Fruit fly (Drosophila melanogaster) whole organism, embryonic: ENCODE data around the gene cv-c.

Source experiments
- Blimp-1 ChIP-seq: fragments of 200-800 bp; sonication (Bioruptor generic); optimal IDR thresholded peaks from 3 replicates; lab custom pipeline; 2018; ENCODE audit warnings: missing biosample characterization, missing genetic modification characterization, mild to moderate bottlenecking, moderate library complexity, missing genetic modification reagents
- CG10654 ChIP-seq: fragments of 200-800 bp; sonication (Bioruptor generic); optimal IDR thresholded peaks from 2 replicates; lab custom pipeline; 2016; ENCODE audit warnings: missing biosample characterization, missing genetic modification characterization
- CG10979 ChIP-seq: fragments of 200-800 bp; sonication (Bioruptor generic); optimal IDR thresholded peaks from 2 replicates; lab custom pipeline; 2018; ENCODE audit warnings: missing biosample characterization, mild to moderate bottlenecking, missing genetic modification characterization, moderate library complexity
- CG11695 ChIP-seq: fragments of 200-800 bp; sonication (Bioruptor generic); IDR thresholded peaks from 3 replicates; pipeline ENCODE4 v1.3.6; 2022; ENCODE audit warnings: missing biosample characterization, missing genetic modification characterization
- CG11723 ChIP-seq: fragments of 200-800 bp; sonication (Bioruptor generic); optimal IDR thresholded peaks from 2 replicates; lab custom pipeline; 2017; ENCODE audit warnings: missing biosample characterization, mild to moderate bottlenecking, missing genetic modification characterization
- CG12155 ChIP-seq: fragments of 200-800 bp; sonication (Bioruptor generic); optimal IDR thresholded peaks from 3 replicates; lab custom pipeline; 2016; ENCODE audit warnings: missing biosample characterization, missing genetic modification characterization
- CG13123 ChIP-seq: fragments of 200-800 bp; sonication (Bioruptor generic); optimal IDR thresholded peaks from 2 replicates; lab custom pipeline; 2016; ENCODE audit warnings: missing biosample characterization, missing genetic modification characterization
- CG13775 ChIP-seq: fragments of 200-800 bp; sonication (Bioruptor generic); optimal IDR thresholded peaks from 3 replicates; lab custom pipeline; 2017; ENCODE audit warnings: missing biosample characterization, mild to moderate bottlenecking, missing genetic modification characterization
- CG14014 ChIP-seq: fragments of 200-800 bp; sonication (Bioruptor generic); IDR thresholded peaks from 2 replicates; pipeline ENCODE4 v1.3.6; 2022; ENCODE audit warnings: missing biosample characterization, missing genetic modification characterization
- CG17359 ChIP-seq: fragments of 200-800 bp; sonication (Bioruptor generic); optimal IDR thresholded peaks from 3 replicates; lab custom pipeline; 2018; ENCODE audit warnings: missing biosample characterization, mild to moderate bottlenecking, missing genetic modification characterization, moderate library complexity
- CG17829 ChIP-seq: fragments of 200-800 bp; optimal IDR thresholded peaks from 2 replicates; lab custom pipeline; 2019; ENCODE audit warnings: missing biosample characterization, mild to moderate bottlenecking, missing genetic modification characterization, moderate library complexity
- CG18599 ChIP-seq: fragments of 200-800 bp; sonication (Bioruptor generic); optimal IDR thresholded peaks from 3 replicates; lab custom pipeline; 2017; ENCODE audit warnings: missing biosample characterization, missing genetic modification characterization, mild to moderate bottlenecking, moderate library complexity, missing genetic modification reagents
- CG2120 ChIP-seq: fragments of 200-800 bp; sonication (Bioruptor generic); optimal IDR thresholded peaks from 3 replicates; lab custom pipeline; 2016; ENCODE audit warnings: missing biosample characterization, missing genetic modification characterization
- CG2199 ChIP-seq: fragments of 200-800 bp; sonication (Bioruptor generic); IDR thresholded peaks from 3 replicates; pipeline ENCODE4 v1.3.6; 2022; ENCODE audit warnings: missing biosample characterization, missing genetic modification characterization
- CG2875 ChIP-seq: fragments of 200-800 bp; sonication (Bioruptor generic); optimal IDR thresholded peaks from 2 replicates; lab custom pipeline; 2017; ENCODE audit warnings: missing biosample characterization, mild to moderate bottlenecking, missing genetic modification characterization, missing genetic modification reagents
- CG31365 ChIP-seq: fragments of 200-800 bp; sonication (Bioruptor generic); optimal IDR thresholded peaks from 2 replicates; lab custom pipeline; 2018; ENCODE audit warnings: missing biosample characterization, mild to moderate bottlenecking, missing genetic modification characterization
- CG3995 ChIP-seq: fragments of 200-800 bp; sonication (Bioruptor generic); optimal IDR thresholded peaks from 3 replicates; lab custom pipeline; 2016; ENCODE audit warnings: missing biosample characterization, missing genetic modification characterization
- CG4360 ChIP-seq: fragments of 200-800 bp; sonication (Bioruptor generic); IDR thresholded peaks from 2 replicates; pipeline ENCODE4 v1.3.6; 2022; ENCODE audit warnings: missing biosample characterization, missing genetic modification characterization
- CG4617 ChIP-seq: fragments of 200-800 bp; sonication (Bioruptor generic); optimal IDR thresholded peaks from 3 replicates; lab custom pipeline; 2016; ENCODE audit warnings: missing biosample characterization, missing genetic modification characterization, borderline replicate concordance
- CG6683 ChIP-seq: fragments of 200-800 bp; sonication (Bioruptor generic); optimal IDR thresholded peaks from 2 replicates; lab custom pipeline; 2017; ENCODE audit warnings: missing biosample characterization, mild to moderate bottlenecking, missing genetic modification characterization, missing genetic modification reagents
- CG9876 ChIP-seq: fragments of 200-800 bp; sonication (Bioruptor generic); optimal IDR thresholded peaks from 2 replicates; lab custom pipeline; 2016; ENCODE audit warnings: missing biosample characterization, missing genetic modification characterization
- Camta ChIP-seq: fragments of 200-800 bp; sonication (Bioruptor generic); optimal IDR thresholded peaks from 2 replicates; lab custom pipeline; 2016; ENCODE audit warnings: missing biosample characterization, missing genetic modification characterization
- Dip3 ChIP-seq: fragments of 200-800 bp; sonication (Bioruptor generic); optimal IDR thresholded peaks from 3 replicates; lab custom pipeline; 2016; ENCODE audit warnings: missing biosample characterization, missing genetic modification characterization
- Dll ChIP-seq: fragments of 200-800 bp; sonication (Bioruptor generic); IDR thresholded peaks from 4 replicates; pipeline ENCODE4 v1.3.6; 2022; ENCODE audit warnings: missing biosample characterization, missing genetic modification characterization; ENCODE audit not compliant: partially characterized antibody
- H2.0 ChIP-seq: fragments of 200-800 bp; sonication (Bioruptor generic); IDR thresholded peaks from 2 replicates; pipeline ENCODE4 v1.3.6; 2022; ENCODE audit warnings: missing biosample characterization, missing genetic modification characterization
- Hr51 ChIP-seq, 2 experiments: fragments of 200-800 bp; sonication (Bioruptor generic); optimal IDR thresholded peaks; 2 replicates in 1 of 2; 3 replicates in 1 of 2; lab custom pipeline; 2016 to 2018; ENCODE audit warnings: missing biosample characterization in 2 of 2, missing genetic modification characterization in 2 of 2, mild to moderate bottlenecking in 1 of 2, moderate library complexity in 1 of 2
- MBD-R2 ChIP-seq: fragments of 200-800 bp; sonication (Bioruptor generic); IDR thresholded peaks from 2 replicates; pipeline ENCODE4 v1.3.6; 2022; ENCODE audit warnings: missing biosample characterization, missing genetic modification characterization
- MTF-1 ChIP-seq: fragments of 200-800 bp; sonication (Bioruptor generic); optimal IDR thresholded peaks from 2 replicates; lab custom pipeline; 2018; ENCODE audit warnings: missing biosample characterization, mild to moderate bottlenecking, missing genetic modification characterization, borderline replicate concordance
- Nf-YA ChIP-seq: fragments of 200-800 bp; sonication (Bioruptor generic); IDR thresholded peaks from 2 replicates; pipeline ENCODE4 v1.3.6; 2022; ENCODE audit warnings: missing biosample characterization, missing genetic modification characterization
- Oaz ChIP-seq: fragments of 200-800 bp; sonication (Bioruptor generic); IDR thresholded peaks from 2 replicates; pipeline ENCODE4 v1.3.6; 2022; ENCODE audit warnings: missing biosample characterization, missing genetic modification characterization
- Poxn ChIP-seq: fragments of 200-800 bp; sonication (Bioruptor generic); IDR thresholded peaks from 2 replicates; pipeline ENCODE4 v1.3.6; 2022; ENCODE audit warnings: missing biosample characterization, missing genetic modification characterization
- Scr ChIP-seq: fragments of 200-800 bp; sonication (Bioruptor generic); IDR thresholded peaks from 2 replicates; pipeline ENCODE4 v1.3.6; 2022; ENCODE audit warnings: missing biosample characterization, missing genetic modification characterization; ENCODE audit not compliant: partially characterized antibody
- Usf ChIP-seq: fragments of 200-800 bp; sonication (Bioruptor generic); optimal IDR thresholded peaks from 2 replicates; lab custom pipeline; 2017; ENCODE audit warnings: missing genotype, missing biosample characterization, missing genetic modification characterization
- Xrp1 ChIP-seq: fragments of 200-800 bp; sonication (Bioruptor generic); IDR thresholded peaks from 2 replicates; pipeline ENCODE4 v1.3.6; 2022; ENCODE audit warnings: missing biosample characterization, missing genetic modification characterization
- br ChIP-seq: fragments of >200 bp; optimal IDR thresholded peaks from 2 replicates; lab custom pipeline; 2017
- cwo ChIP-seq: fragments of 200-800 bp; sonication (Bioruptor generic); optimal IDR thresholded peaks from 3 replicates; lab custom pipeline; 2017; ENCODE audit warnings: missing biosample characterization, missing genetic modification characterization, mild to moderate bottlenecking, moderate library complexity, missing genetic modification reagents
- dysf ChIP-seq: fragments of 200-800 bp; sonication (Bioruptor generic); IDR thresholded peaks from 3 replicates; pipeline ENCODE4 v1.3.6; 2022; ENCODE audit warnings: missing biosample characterization, missing genetic modification characterization
- eve ChIP-seq, 2 experiments: fragments of >200 bp; optimal IDR thresholded peaks; 2 replicates each; lab custom pipeline; 2017; ENCODE audit warnings: missing biosample characterization in 2 of 2, missing genetic modification characterization in 2 of 2
- gce ChIP-seq: fragments of 200-800 bp; sonication (Bioruptor generic); IDR thresholded peaks from 3 replicates; pipeline ENCODE4 v1.3.6; 2022; ENCODE audit warnings: missing biosample characterization, missing genetic modification characterization
- gt ChIP-seq: fragments of 200-800 bp; sonication (Bioruptor generic); IDR thresholded peaks from 2 replicates; pipeline ENCODE4 v1.3.6; 2022; ENCODE audit warnings: missing biosample characterization, missing genetic modification characterization
- hbn ChIP-seq: fragments of 200-800 bp; sonication (Bioruptor generic); IDR thresholded peaks from 2 replicates; pipeline ENCODE4 v1.3.6; 2022; ENCODE audit warnings: missing biosample characterization, missing genetic modification characterization; ENCODE audit not compliant: partially characterized antibody
- kah ChIP-seq: fragments of 200-800 bp; sonication (Bioruptor generic); optimal IDR thresholded peaks from 2 replicates; lab custom pipeline; 2018; ENCODE audit warnings: missing biosample characterization, mild to moderate bottlenecking, missing genetic modification characterization
- lmd ChIP-seq: fragments of 200-800 bp; sonication (Bioruptor generic); IDR thresholded peaks from 2 replicates; pipeline ENCODE4 v1.3.6; 2022; ENCODE audit warnings: missing biosample characterization, missing genetic modification characterization
- onecut ChIP-seq: fragments of 200-800 bp; sonication (Bioruptor generic); IDR thresholded peaks from 2 replicates; pipeline ENCODE4 v1.3.6; 2022; ENCODE audit warnings: missing biosample characterization, missing genetic modification characterization
- pan ChIP-seq, 4 experiments: fragments of >200 bp in 3 of 4; fragments of 200-800 bp in 1 of 4; sonication (Bioruptor generic) in 1 of 4; optimal IDR thresholded peaks in 3 of 4; IDR thresholded peaks in 1 of 4; 2 replicates each; pipeline versions ENCODE4 v1.3.6 to Lab custom; 2017 to 2022; ENCODE audit warnings: missing biosample characterization in 2 of 4, missing genetic modification characterization in 2 of 4, mixed read lengths in 1 of 4
- pb ChIP-seq: fragments of 200-800 bp; sonication (Bioruptor generic); optimal IDR thresholded peaks from 3 replicates; lab custom pipeline; 2016; ENCODE audit warnings: missing biosample characterization, missing genetic modification characterization
- repo ChIP-seq: fragments of 200-800 bp; sonication (Bioruptor generic); optimal IDR thresholded peaks from 2 replicates; lab custom pipeline; 2016; ENCODE audit warnings: missing biosample characterization, missing genetic modification characterization
- sqz ChIP-seq: fragments of 200-800 bp; sonication (Bioruptor generic); optimal IDR thresholded peaks from 3 replicates; lab custom pipeline; 2018; ENCODE audit warnings: missing biosample characterization, mild to moderate bottlenecking, missing genetic modification characterization
- sr ChIP-seq: fragments of 200-800 bp; sonication (Bioruptor generic); IDR thresholded peaks from 3 replicates; pipeline ENCODE4 v1.3.6; 2022; ENCODE audit warnings: missing biosample characterization, missing genetic modification characterization
- tx ChIP-seq: fragments of 200-800 bp; sonication (Bioruptor generic); optimal IDR thresholded peaks from 2 replicates; lab custom pipeline; 2016; ENCODE audit warnings: missing biosample characterization, missing genetic modification characterization
- z ChIP-seq: fragments of 200-800 bp; sonication (Bioruptor generic); IDR thresholded peaks from 3 replicates; pipeline ENCODE4 v1.3.6; 2022; ENCODE audit warnings: missing biosample characterization, missing genetic modification characterization

cv-c gene

dm6 chr3R:14356619-14357018, 124.9 kb downstream of the cv-c start (continued):
- TF ChIP-seq H2.0 (GFP tag; lab: Robert Waterston, UW), result peak; percentile 43; the same call in 1 of the 2 replicates
- no peak for TF ChIP-seq CG10979
- TF ChIP-seq CG11695 (GFP tag; lab: Robert Waterston, UW), result 0 out of 3 replicates have a peak, but pooled peaks have one; percentile 13
- peak; percentile 1 for TF ChIP-seq CG13775
- TF ChIP-seq CG13123 (GFP tag; lab: Kevin White, UChicago), result no peak
- no peak for TF ChIP-seq repo (GFP tag; lab: Kevin White, UChicago)
- no peak for TF ChIP-seq CG9876 (GFP tag; lab: Kevin White, UChicago)
- no peak for TF ChIP-seq MBD-R2 (GFP tag; lab: Robert Waterston, UW)
- no peak for TF ChIP-seq CG12155 (GFP tag; lab: Kevin White, UChicago)
- peak; percentile 5 for TF ChIP-seq pb
- no peak for TF ChIP-seq Camta (GFP tag; lab: Kevin White, UChicago)
- TF ChIP-seq lmd (GFP tag; lab: Robert Waterston, UW), result peak; percentile 36; the same call in 1 of the 2 replicates
- no peak for TF ChIP-seq Nf-YA
- peak; percentile 62 for TF ChIP-seq CG2120 (GFP tag; lab: Kevin White, UChicago)
- TF ChIP-seq sr (GFP tag; lab: Robert Waterston, UW), result no peak
- no peak for TF ChIP-seq Oaz (GFP tag; lab: Robert Waterston, UW)
- no peak for TF ChIP-seq tx (GFP tag; lab: Kevin White, UChicago)
- TF ChIP-seq Poxn (GFP tag; lab: Robert Waterston, UW), result no peak
- no peak for TF ChIP-seq CG11723 (GFP tag; lab: Kevin White, UChicago)
- TF ChIP-seq sqz (GFP tag; lab: Kevin White, UChicago), result no peak
- TF ChIP-seq CG14014 (GFP tag; lab: Robert Waterston, UW), result 0 out of 2 replicates have a peak, but pooled peaks have one; percentile 25
- TF ChIP-seq CG4617 (GFP tag; lab: Kevin White, UChicago), result no peak
- TF ChIP-seq cwo (GFP tag; lab: Kevin White, UChicago), result no peak
- no peak for TF ChIP-seq onecut (GFP tag; lab: Robert Waterston, UW)
- TF ChIP-seq CG2199 (GFP tag; lab: Robert Waterston, UW), result no peak
- TF ChIP-seq hbn (GFP tag; lab: Robert Waterston, UW), result no peak
- TF ChIP-seq pan (optimal IDR thresholded peaks at IDR 0.05; lab: Kevin White, UChicago), result no peak
- peak in 1 of 2 experiments; percentile 57 for TF ChIP-seq pan (GFP tag; optimal IDR thresholded peaks at IDR 0.05 in 1 of 2, IDR thresholded peaks at IDR 0.05 in 1 of 2)
- TF ChIP-seq gt, result no peak
- TF ChIP-seq CG2875, result no peak
- peak; percentile 18 for TF ChIP-seq CG17359 (tag; lab: Kevin White, UChicago)
- peak; percentile 21 for TF ChIP-seq Blimp-1 (GFP tag; lab: Kevin White, UChicago)
- TF ChIP-seq eve (GFP tag; optimal IDR thresholded peaks at IDR 0.05; lab: Kevin White, UChicago), result no peak
- no peak for TF ChIP-seq CG6683 (GFP tag; lab: Kevin White, UChicago)
- TF ChIP-seq Dip3 (GFP tag; lab: Kevin White, UChicago), result no peak
- TF ChIP-seq br, result no peak
- TF ChIP-seq Dll (GFP tag; lab: Robert Waterston, UW), result no peak
- no peak; the same call in 2 of the 3 replicates for TF ChIP-seq gce (GFP tag; lab: Robert Waterston, UW)
- no peak for TF ChIP-seq CG31365 (tag; lab: Kevin White, UChicago)
- 0 out of 3 replicates have a peak, but pooled peaks have one; percentile 12 for TF ChIP-seq dysf (GFP tag; lab: Robert Waterston, UW)
- TF ChIP-seq CG4360 (GFP tag; lab: Robert Waterston, UW), result no peak
- TF ChIP-seq CG17829, result no peak
- TF ChIP-seq Scr (GFP tag; lab: Robert Waterston, UW), result no peak
- TF ChIP-seq Usf (GFP tag; lab: Kevin White, UChicago), result no peak
- TF ChIP-seq kah (GFP tag; lab: Kevin White, UChicago), result no peak
- no peak for TF ChIP-seq CG3995
- TF ChIP-seq MTF-1 (GFP tag; lab: Kevin White, UChicago), result no peak
- TF ChIP-seq CG18599, result peak; percentile 65
- TF ChIP-seq Hr51 (GFP tag; optimal IDR thresholded peaks at IDR 0.05; lab: Kevin White, UChicago), result peak in 1 of 2 experiments; percentile 41
- no peak for TF ChIP-seq CG10654 (GFP tag; lab: Kevin White, UChicago)
- TF ChIP-seq z (GFP tag; lab: Robert Waterston, UW), result no peak
- peak; percentile 57; the same call in 1 of the 2 replicates for TF ChIP-seq Xrp1 (GFP tag; lab: Robert Waterston, UW)
